ENCODE assay signal across 1 fruit fly cellular context in genomic region chr2L:20120388-20121232, dm6.
TF ChIP-seq lines count a peak whose summit lies in the region.

No protein-coding gene starts in this region.

TF ChIP-seq in whole organism, embryonic, 481 proteins besides CTCF, POLR2A, EP300 and RAD21 (continued from another document):
- TF ChIP-seq CG1529 (GFP tag; optimal IDR thresholded peaks at IDR 0.05; lab: Kevin White, UChicago) = peak; percentile 9
- peak; percentile 96 for TF ChIP-seq dpn (GFP tag; optimal IDR thresholded peaks at IDR 0.05; lab: Kevin White, UChicago)
- TF ChIP-seq cwo (GFP tag; optimal IDR thresholded peaks at IDR 0.05; lab: Kevin White, UChicago) = peak; percentile 46
- peak; percentile 98 for TF ChIP-seq Xbp1 (GFP tag; optimal IDR thresholded peaks at IDR 0.05; lab: Kevin White, UChicago)
- peak; percentile 88 for TF ChIP-seq gcm2 (GFP tag; optimal IDR thresholded peaks at IDR 0.05; lab: Kevin White, UChicago)
- no peak for TF ChIP-seq CG6854 (GFP tag; optimal IDR thresholded peaks at IDR 0.05; lab: Kevin White, UChicago)
- TF ChIP-seq Mrtf (GFP tag; IDR thresholded peaks at IDR 0.05; lab: Robert Waterston, UW) = peak; percentile 97
- TF ChIP-seq pan (optimal IDR thresholded peaks at IDR 0.05; lab: Kevin White, UChicago) = no peak
- peak in 1 of 2 experiments; percentile 86 for TF ChIP-seq pan (GFP tag; optimal IDR thresholded peaks at IDR 0.05 in 1 of 2, IDR thresholded peaks at IDR 0.05 in 1 of 2)
- TF ChIP-seq CG3281 (GFP tag; optimal IDR thresholded peaks at IDR 0.05; lab: Kevin White, UChicago) = peak; percentile 56
- peak; percentile 70 for TF ChIP-seq CG13123 (GFP tag; optimal IDR thresholded peaks at IDR 0.05; lab: Kevin White, UChicago)
- peak; percentile 96 for TF ChIP-seq Ptx1 (GFP tag; IDR thresholded peaks at IDR 0.05; lab: Robert Waterston, UW)
- no peak for TF ChIP-seq crol (GFP tag; IDR thresholded peaks at IDR 0.05; lab: Robert Waterston, UW)
- peak; percentile 64 for TF ChIP-seq Myb (GFP tag; optimal IDR thresholded peaks at IDR 0.05; lab: Kevin White, UChicago)
- peak; percentile 29; the same call in 1 of the 2 replicates for TF ChIP-seq CG10321 (GFP tag; IDR thresholded peaks at IDR 0.05; lab: Robert Waterston, UW)
- TF ChIP-seq twi (tag; optimal IDR thresholded peaks at IDR 0.05; lab: Kevin White, UChicago) = peak; percentile 67
- TF ChIP-seq Gug (GFP tag; IDR thresholded peaks at IDR 0.05; lab: Robert Waterston, UW) = peak; percentile 97
- peak; percentile 83 for TF ChIP-seq CG18262 (tag; optimal IDR thresholded peaks at IDR 0.05; lab: Kevin White, UChicago)
- peak; percentile 68 for TF ChIP-seq Xrp1 (GFP tag; IDR thresholded peaks at IDR 0.05; lab: Robert Waterston, UW)
- TF ChIP-seq CG6765 (GFP tag; optimal IDR thresholded peaks at IDR 0.05; lab: Kevin White, UChicago) = no peak
- peak; percentile 68 for TF ChIP-seq dmrt99B (tag; optimal IDR thresholded peaks at IDR 0.05; lab: Kevin White, UChicago)
- TF ChIP-seq HmgD (GFP tag; optimal IDR thresholded peaks at IDR 0.05; lab: Kevin White, UChicago) = peak; percentile 92
- TF ChIP-seq pita (GFP tag; optimal IDR thresholded peaks at IDR 0.05; lab: Kevin White, UChicago) = peak; percentile 91
- peak; percentile 47 for TF ChIP-seq CG2202 (tag; optimal IDR thresholded peaks at IDR 0.05; lab: Kevin White, UChicago)
- no peak for TF ChIP-seq salm (tag; optimal IDR thresholded peaks at IDR 0.05; lab: Kevin White, UChicago)
- TF ChIP-seq GATAe (GFP tag; conservative IDR thresholded peaks at IDR 0.05; lab: Robert Waterston, UW) = no peak; the same call in 1 of the 2 replicates
- TF ChIP-seq Mes4 (GFP tag; optimal IDR thresholded peaks at IDR 0.05; lab: Kevin White, UChicago) = peak; percentile 88
- peak; percentile 76 for TF ChIP-seq wdn (GFP tag; IDR thresholded peaks at IDR 0.05; lab: Robert Waterston, UW)
- TF ChIP-seq Trl (optimal IDR thresholded peaks at IDR 0.05; lab: Kevin White, UChicago) = no peak
- peak; percentile 97 for TF ChIP-seq Trl (GFP tag; optimal IDR thresholded peaks at IDR 0.05; lab: Kevin White, UChicago)
- TF ChIP-seq NfI (GFP tag; optimal IDR thresholded peaks at IDR 0.05; lab: Kevin White, UChicago) = peak; percentile 90
- TF ChIP-seq CG14014 (GFP tag; IDR thresholded peaks at IDR 0.05; lab: Robert Waterston, UW) = peak; percentile 83
- TF ChIP-seq CG9609 (GFP tag; optimal IDR thresholded peaks at IDR 0.05; lab: Kevin White, UChicago) = peak; percentile 93
- peak; percentile 78 for TF ChIP-seq kay (GFP tag; optimal IDR thresholded peaks at IDR 0.05; lab: Kevin White, UChicago)
- peak; percentile 92 for TF ChIP-seq Hr3 (GFP tag; optimal IDR thresholded peaks at IDR 0.05; lab: Kevin White, UChicago)
- TF ChIP-seq CG1832 (GFP tag; optimal IDR thresholded peaks at IDR 0.05; lab: Kevin White, UChicago) = no peak
- TF ChIP-seq CG30431 (GFP tag; optimal IDR thresholded peaks at IDR 0.05; lab: Kevin White, UChicago) = peak; percentile 91
- peak; percentile 76 for TF ChIP-seq esg (GFP tag; conservative IDR thresholded peaks at IDR 0.05; lab: Robert Waterston, UW)
- no peak for TF ChIP-seq CG4360 (GFP tag; IDR thresholded peaks at IDR 0.05; lab: Robert Waterston, UW)
TF ChIP-seq in whole organism, embryonic: peak in this region for 414.
